Fruit fly (Drosophila melanogaster) S2 (cell line): ENCODE data around the gene Obp83a.

Experiments used
- CG8478 ChIP-seq: fragments of >200 bp; optimal IDR thresholded peaks from 2 replicates; lab custom pipeline; 2018
- CTCF ChIP-seq, 2 experiments: fragments of >200 bp; optimal IDR thresholded peaks; 2 replicates each; lab custom pipeline; 2018

Obp83a gene

DNA sequence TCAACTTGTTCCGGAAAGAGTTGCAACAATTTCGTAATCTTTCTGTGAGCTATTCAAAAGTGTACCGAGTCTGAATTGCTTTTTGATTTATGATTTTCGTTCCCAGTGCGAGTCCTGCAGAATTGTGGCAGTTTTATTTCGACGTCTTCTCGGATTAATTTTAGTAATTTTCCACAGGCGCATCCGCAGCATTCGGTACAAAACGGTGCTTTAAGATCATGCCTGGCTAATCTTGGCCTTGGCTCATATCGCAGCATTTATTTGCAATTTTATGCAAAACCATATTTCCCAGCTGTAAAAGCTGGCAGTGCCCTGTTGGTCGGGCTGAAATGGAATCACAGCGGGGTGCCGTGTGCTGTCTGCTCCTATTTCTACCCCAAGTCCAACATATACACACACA is 37.3 kb downstream of the Obp83a start:
- TF ChIP-seq CTCF (optimal IDR thresholded peaks at IDR 0.05; lab: Kevin White, UChicago) (no peak), CG8478 (lab: Kevin White, UChicago) (no peak)

- TF ChIP-seq CTCF (optimal IDR thresholded peaks at IDR 0.05; lab: Kevin White, UChicago): peak; percentile 56 to 80
- TF ChIP-seq CG8478 (lab: Kevin White, UChicago): no peak
Measured at dm6 chr3R:5927841-5928240, 47.2 kb downstream of the Obp83a start.

DNA sequence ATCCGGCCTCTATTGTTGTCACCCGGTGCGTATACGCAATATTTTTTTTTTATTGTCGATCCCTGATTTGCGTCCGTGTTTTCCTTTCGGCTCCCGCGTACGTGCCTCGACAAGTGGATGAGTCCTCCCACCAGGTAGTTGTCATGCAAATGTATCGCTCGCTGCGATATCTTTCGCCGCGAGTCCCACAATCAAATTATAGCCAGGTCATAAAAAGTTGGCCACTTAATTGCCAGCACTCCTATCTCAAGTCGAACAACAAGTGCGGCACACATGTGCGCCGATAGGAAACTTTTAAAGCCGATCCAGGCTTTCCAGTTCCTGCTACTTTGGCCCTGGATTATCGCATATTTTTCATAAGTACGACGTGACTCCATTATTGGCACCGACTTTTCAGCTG is 50.4 kb downstream of the Obp83a start:
- no peak for TF ChIP-seq CTCF (optimal IDR thresholded peaks at IDR 0.05; lab: Kevin White, UChicago)
- TF ChIP-seq CG8478 (lab: Kevin White, UChicago): no peak
